Worm (Caenorhabditis elegans) whole organism, L4 larva: ENCODE measurements around the gene F28H7.7.

Source experiments
- F37D6.2 ChIP-seq: sonication (generic microtip); optimal IDR thresholded peaks from 2 replicates; lab custom pipeline; 2016; ENCODE audit warnings: mild to moderate bottlenecking, missing genetic modification characterization, missing compliant biosample characterization
- T20F7.1 ChIP-seq: fragments of 200-800 bp; sonication (Bioruptor generic); optimal IDR thresholded peaks from 2 replicates; lab custom pipeline; 2018; ENCODE audit warnings: mild to moderate bottlenecking, missing genetic modification characterization, missing compliant biosample characterization
- ZK337.2 ChIP-seq: fragments of 200-800 bp; sonication (Bioruptor generic); IDR thresholded peaks from 2 replicates; pipeline ENCODE4 v1.3.6; 2022; ENCODE audit warnings: missing genetic modification reagents, missing genetic modification characterization, missing compliant biosample characterization
- aha-1 ChIP-seq: fragments of 150-350 bp; peaks from one replicate; lab custom pipeline; 2014; ENCODE audit warnings: missing biosample characterization, missing genetic modification characterization
- ceh-20 ChIP-seq: fragments of 200-800 bp; sonication (Bioruptor generic); IDR thresholded peaks from 2 replicates; pipeline ENCODE4 v1.3.6; 2022; ENCODE audit warnings: missing genetic modification reagents, missing genetic modification characterization, missing compliant biosample characterization
- ceh-44 ChIP-seq: fragments of 200-800 bp; sonication (Bioruptor generic); IDR thresholded peaks from 2 replicates; pipeline ENCODE4 v1.3.6; 2022; ENCODE audit warnings: missing genetic modification reagents, missing genetic modification characterization, missing compliant biosample characterization
- cey-2 ChIP-seq: sonication (generic microtip); optimal IDR thresholded peaks from 3 replicates; lab custom pipeline; 2017; ENCODE audit warnings: missing genetic modification characterization, mild to moderate bottlenecking, missing compliant biosample characterization, antibody characterized with exemption, borderline replicate concordance; ENCODE audit not compliant: insufficient read depth
- ctbp-1 ChIP-seq: fragments of 200-800 bp; sonication (Bioruptor generic); IDR thresholded peaks from 2 replicates; pipeline ENCODE4 v1.3.6; 2022; ENCODE audit warnings: missing genetic modification reagents, missing genetic modification characterization, missing compliant biosample characterization
- daf-16 ChIP-seq, 3 experiments: sonication (generic microtip); optimal IDR thresholded peaks; 2 replicates each; lab custom pipeline; 2016 to 2017; ENCODE audit warnings: missing genetic modification characterization in 3 of 3, missing genetic modification reagents in 3 of 3, mild to moderate bottlenecking in 2 of 3, missing compliant biosample characterization in 2 of 3, missing biosample characterization in 1 of 3, moderate library complexity in 1 of 3
- dmd-6 ChIP-seq: fragments of 200-800 bp; sonication (Bioruptor generic); IDR thresholded peaks from 2 replicates; pipeline ENCODE4 v1.3.6; 2022; ENCODE audit warnings: missing genetic modification reagents, missing genetic modification characterization, missing compliant biosample characterization
- dmd-8 ChIP-seq: fragments of 200-800 bp; sonication (Bioruptor generic); IDR thresholded peaks from 2 replicates; pipeline ENCODE4 v1.3.6; 2022; ENCODE audit warnings: missing genetic modification characterization, missing compliant biosample characterization
- dpl-1 ChIP-seq: fragments of 150-350 bp; optimal IDR thresholded peaks from 2 replicates; lab custom pipeline; 2014; ENCODE audit warnings: missing biosample characterization, missing genetic modification reagents, missing genetic modification characterization
- dve-1 ChIP-seq: sonication (generic microtip); optimal IDR thresholded peaks from 2 replicates; lab custom pipeline; 2017; ENCODE audit warnings: antibody characterized with exemption, mild to moderate bottlenecking, missing genetic modification characterization, missing compliant biosample characterization; ENCODE audit not compliant: insufficient read depth
- egl-27 ChIP-seq: sonication (generic microtip); optimal IDR thresholded peaks from 3 replicates; lab custom pipeline; 2017; ENCODE audit warnings: missing biosample characterization, missing genetic modification reagents, missing genetic modification characterization
- fkh-10 ChIP-seq: fragments of 150-350 bp; optimal IDR thresholded peaks from 2 replicates; lab custom pipeline; 2014; ENCODE audit warnings: missing biosample characterization, missing genetic modification reagents, missing genetic modification characterization
- hlh-11 ChIP-seq: fragments of 200-800 bp; sonication (Bioruptor generic); optimal IDR thresholded peaks from 2 replicates; lab custom pipeline; 2018; ENCODE audit warnings: mild to moderate bottlenecking, missing genetic modification characterization, missing compliant biosample characterization
- hlh-30 ChIP-seq: sonication (generic microtip); optimal IDR thresholded peaks from 2 replicates; lab custom pipeline; 2017; ENCODE audit warnings: antibody characterized with exemption, mild to moderate bottlenecking, missing genetic modification characterization, missing compliant biosample characterization; ENCODE audit not compliant: insufficient read depth
- jun-1 ChIP-seq: fragments of 150-350 bp; optimal IDR thresholded peaks from 2 replicates; lab custom pipeline; 2014; ENCODE audit warnings: missing biosample characterization, missing genetic modification reagents, missing genetic modification characterization
- lin-1 ChIP-seq: fragments of 200-800 bp; sonication (Bioruptor generic); IDR thresholded peaks from 2 replicates; pipeline ENCODE4 v1.3.6; 2022; ENCODE audit warnings: missing genetic modification reagents, missing genetic modification characterization, missing compliant biosample characterization
- lir-3 ChIP-seq: sonication (generic microtip); optimal IDR thresholded peaks from 2 replicates; lab custom pipeline; 2016; ENCODE audit warnings: mild to moderate bottlenecking, missing genetic modification characterization, missing compliant biosample characterization
- lsy-2 ChIP-seq, 2 experiments: fragments of 150-350 bp in 1 of 2; sonication (generic microtip) in 1 of 2; optimal IDR thresholded peaks; 2 replicates each; lab custom pipeline; 2014 to 2017; ENCODE audit warnings: missing biosample characterization in 2 of 2, missing genetic modification characterization in 2 of 2
- mdl-1 ChIP-seq, 2 experiments: fragments of 150-350 bp in 1 of 2; sonication (generic microtip) in 1 of 2; optimal IDR thresholded peaks; 2 replicates each; lab custom pipeline; 2014 to 2017; ENCODE audit warnings: missing biosample characterization in 2 of 2, missing genetic modification characterization in 2 of 2
- mdt-29 ChIP-seq: fragments of 200-800 bp; sonication (Bioruptor generic); IDR thresholded peaks from 2 replicates; pipeline ENCODE4 v1.3.6; 2022; ENCODE audit warnings: missing genetic modification reagents, missing genetic modification characterization, missing compliant biosample characterization
- mep-1 ChIP-seq: fragments of 150-350 bp; sonication (generic microtip); optimal IDR thresholded peaks from 3 replicates; lab custom pipeline; 2014; ENCODE audit warnings: missing biosample characterization, missing genetic modification characterization
- nhr-102 ChIP-seq: sonication (generic microtip); optimal IDR thresholded peaks from 2 replicates; lab custom pipeline; 2016; ENCODE audit warnings: mild to moderate bottlenecking, missing genetic modification characterization, moderate library complexity, missing compliant biosample characterization
- nhr-28 ChIP-seq: fragments of 150-350 bp; optimal IDR thresholded peaks from 2 replicates; lab custom pipeline; 2014; ENCODE audit warnings: missing biosample characterization, missing genetic modification characterization
- nhr-41 ChIP-seq: fragments of 200-800 bp; sonication (Bioruptor generic); IDR thresholded peaks from 2 replicates; pipeline ENCODE4 v1.3.6; 2022; ENCODE audit warnings: missing genetic modification reagents, missing genetic modification characterization, missing compliant biosample characterization
- nhr-48 ChIP-seq: sonication (generic microtip); optimal IDR thresholded peaks from 2 replicates; lab custom pipeline; 2016; ENCODE audit warnings: mild to moderate bottlenecking, missing genetic modification characterization, missing compliant biosample characterization
- nhr-77 ChIP-seq: fragments of 150-350 bp; optimal IDR thresholded peaks from 2 replicates; lab custom pipeline; 2014; ENCODE audit warnings: missing biosample characterization, missing genetic modification characterization
- php-3 ChIP-seq: fragments of 200-800 bp; sonication (Bioruptor generic); IDR thresholded peaks from 2 replicates; pipeline ENCODE4 v1.3.6; 2022; ENCODE audit warnings: missing genetic modification reagents, missing genetic modification characterization, missing compliant biosample characterization
- pqm-1 ChIP-seq: sonication (generic microtip); optimal IDR thresholded peaks from 2 replicates; lab custom pipeline; 2017; ENCODE audit warnings: missing biosample characterization, missing genetic modification characterization
- saeg-2 ChIP-seq: fragments of 200-800 bp; sonication (Bioruptor generic); IDR thresholded peaks from 2 replicates; pipeline ENCODE4 v1.3.6; 2022; ENCODE audit warnings: missing genetic modification reagents, missing genetic modification characterization, missing compliant biosample characterization
- spr-1 ChIP-seq: sonication (generic microtip); optimal IDR thresholded peaks from 2 replicates; lab custom pipeline; 2016; ENCODE audit warnings: mild to moderate bottlenecking, missing genetic modification characterization, missing compliant biosample characterization
- tra-1 ChIP-seq: fragments of 200-800 bp; sonication (Bioruptor generic); IDR thresholded peaks from 2 replicates; pipeline ENCODE4 v1.3.6; 2022; ENCODE audit warnings: missing genetic modification reagents, missing genetic modification characterization, missing compliant biosample characterization
- unc-130 ChIP-seq: sonication (generic microtip); optimal IDR thresholded peaks from 2 replicates; lab custom pipeline; 2016; ENCODE audit warnings: missing genetic modification reagents, missing genetic modification characterization, missing compliant biosample characterization
- vab-7 ChIP-seq: fragments of 200-800 bp; sonication (Bioruptor generic); IDR thresholded peaks from 2 replicates; pipeline ENCODE4 v1.3.6; 2022; ENCODE audit warnings: missing genetic modification reagents, missing genetic modification characterization, missing compliant biosample characterization
- zag-1 ChIP-seq: fragments of 150-350 bp; optimal IDR thresholded peaks from 2 replicates; lab custom pipeline; 2014; ENCODE audit warnings: missing biosample characterization, missing genetic modification characterization
- zfp-2 ChIP-seq: sonication (generic microtip); optimal IDR thresholded peaks from 2 replicates; lab custom pipeline; 2016; ENCODE audit warnings: mild to moderate bottlenecking, missing genetic modification characterization, missing compliant biosample characterization
- zfp-3 ChIP-seq: fragments of 200-800 bp; sonication (Bioruptor generic); conservative IDR thresholded peaks from 2 replicates; pipeline ENCODE4 v1.3.6; 2022; ENCODE audit warnings: missing genetic modification reagents, missing genetic modification characterization, missing compliant biosample characterization
- ztf-11 ChIP-seq: fragments of 150-350 bp; optimal IDR thresholded peaks from 2 replicates; lab custom pipeline; 2014; ENCODE audit warnings: missing biosample characterization, missing genetic modification characterization

F28H7.7 gene

ce11 chrV:10754050-10754449, at the start of gene F28H7.7:
Gene F28H7.7 (minus strand): TSS chrV:10754150.
- TF ChIP-seq aha-1 (tag; lab: Kevin White, UChicago) (no peak), dmd-6 (GFP tag; lab: Robert Waterston, UW) (no peak), dpl-1 (GFP tag; lab: Kevin White, UChicago) (no peak), fkh-10 (no peak), zfp-3 (no peak), cey-2 (no peak), spr-1 (tag; lab: Kevin White, UChicago) (no peak), ztf-11 (tag; lab: Kevin White, UChicago) (no peak), zag-1 (tag; lab: Kevin White, UChicago) (no peak), ZK337.2 (GFP tag; lab: Robert Waterston, UW) (no peak), egl-27 (tag; lab: Kevin White, UChicago) (no peak), lin-1 (no peak), lsy-2 (tag; optimal IDR thresholded peaks at IDR 0.05; lab: Kevin White, UChicago) (no peak)

ce11 chrV:10802060-10802459, 48.1 kb upstream of the F28H7.7 start:
- TF ChIP-seq hlh-30 (tag; lab: Kevin White, UChicago), result peak; percentile 61
- TF ChIP-seq vab-7 (GFP tag; lab: Robert Waterston, UW), result no peak
- TF ChIP-seq saeg-2, result peak; percentile 80; the same call in 1 of the 2 replicates
- TF ChIP-seq ctbp-1 (GFP tag; lab: Robert Waterston, UW), result no peak
- peak; percentile 67 for TF ChIP-seq pqm-1 (tag; lab: Kevin White, UChicago)
- peak in 1 of 2 experiments; percentile 49 for TF ChIP-seq mdl-1 (tag; optimal IDR thresholded peaks at IDR 0.05; lab: Kevin White, UChicago)
- no peak for TF ChIP-seq dmd-8 (GFP tag; lab: Robert Waterston, UW)
- TF ChIP-seq mdt-29 (GFP tag; lab: Robert Waterston, UW), result 0 out of 2 replicates have a peak, but pooled peaks have one; percentile 31
- TF ChIP-seq php-3 (GFP tag; lab: Robert Waterston, UW), result peak; percentile 96
- peak; percentile 33 for TF ChIP-seq mep-1 (tag; lab: Kevin White, UChicago)
- TF ChIP-seq tra-1 (GFP tag; lab: Robert Waterston, UW), result peak; percentile 95
- TF ChIP-seq lin-1, result peak; percentile 90
- TF ChIP-seq nhr-41, result 0 out of 2 replicates have a peak, but pooled peaks have one; percentile 54
- peak; percentile 96 for TF ChIP-seq dve-1 (tag; lab: Kevin White, UChicago)
- no peak for TF ChIP-seq jun-1
- peak; percentile 95 for TF ChIP-seq hlh-11
- no peak for TF ChIP-seq zfp-2 (tag; lab: Kevin White, UChicago)
- peak; percentile 70 for TF ChIP-seq nhr-77 (tag; lab: Kevin White, UChicago)
- TF ChIP-seq ceh-44 (GFP tag; lab: Robert Waterston, UW), result no peak
- no peak for TF ChIP-seq unc-130
- TF ChIP-seq daf-16 (GFP tag; optimal IDR thresholded peaks at IDR 0.05; lab: Kevin White, UChicago), result peak in 1 of 2 experiments; percentile 77
- TF ChIP-seq daf-16 (tag; optimal IDR thresholded peaks at IDR 0.05; lab: Kevin White, UChicago), result peak; percentile 93
- no peak for TF ChIP-seq F37D6.2
- no peak for TF ChIP-seq lir-3 (tag; lab: Kevin White, UChicago)
- TF ChIP-seq T20F7.1 (GFP tag; lab: Kevin White, UChicago), result peak; percentile 34
- peak; percentile 99 for TF ChIP-seq dmd-6 (GFP tag; lab: Robert Waterston, UW)
- TF ChIP-seq nhr-28, result peak; percentile 82
- TF ChIP-seq ceh-20 (GFP tag; lab: Robert Waterston, UW), result peak; percentile 69; the same call in 1 of the 2 replicates
- TF ChIP-seq nhr-48 (tag; lab: Kevin White, UChicago), result peak; percentile 83
- TF ChIP-seq nhr-102 (tag; lab: Kevin White, UChicago), result peak; percentile 88
